Worm (Caenorhabditis elegans) whole organism, L4 larva: Measurements from ENCODE around the gene trpp-11.

Source experiments
- D1046.2 ChIP-seq: fragments of 200-800 bp; sonication (Bioruptor generic); IDR thresholded peaks from 2 replicates; pipeline ENCODE4 v1.3.6; 2022; ENCODE audit warnings: missing genetic modification characterization, missing compliant biosample characterization
- F10B5.3 ChIP-seq: sonication (generic microtip); optimal IDR thresholded peaks from 2 replicates; lab custom pipeline; 2016; ENCODE audit warnings: mild to moderate bottlenecking, missing genetic modification characterization, missing compliant biosample characterization
- F49E8.2 ChIP-seq: sonication (generic microtip); optimal IDR thresholded peaks from 2 replicates; lab custom pipeline; 2016; ENCODE audit warnings: missing compliant biosample characterization, mild to moderate bottlenecking, missing genetic modification characterization, borderline replicate concordance
- R02D3.7 ChIP-seq: fragments of 150-350 bp; sonication (generic microtip); optimal IDR thresholded peaks from 3 replicates; lab custom pipeline; 2014; ENCODE audit warnings: missing biosample characterization, missing genetic modification characterization
- T20F7.1 ChIP-seq: fragments of 200-800 bp; sonication (Bioruptor generic); optimal IDR thresholded peaks from 2 replicates; lab custom pipeline; 2018; ENCODE audit warnings: mild to moderate bottlenecking, missing genetic modification characterization, missing compliant biosample characterization
- Y5F2A.4 ChIP-seq: fragments of 200-800 bp; sonication (Bioruptor generic); optimal IDR thresholded peaks from 2 replicates; lab custom pipeline; 2018; ENCODE audit warnings: mild to moderate bottlenecking, missing genetic modification characterization, missing compliant biosample characterization
- aha-1 ChIP-seq: fragments of 150-350 bp; peaks from one replicate; lab custom pipeline; 2014; ENCODE audit warnings: missing biosample characterization, missing genetic modification characterization
- aly-2 ChIP-seq: sonication (generic microtip); optimal IDR thresholded peaks from 2 replicates; lab custom pipeline; 2018; ENCODE audit warnings: missing biosample characterization, missing genetic modification characterization
- attf-4 ChIP-seq: sonication (generic microtip); optimal IDR thresholded peaks from 3 replicates; lab custom pipeline; 2017; ENCODE audit warnings: missing biosample characterization, missing genetic modification characterization
- ceh-28 ChIP-seq: fragments of 150-350 bp; optimal IDR thresholded peaks from 2 replicates; lab custom pipeline; 2014; ENCODE audit warnings: missing biosample characterization, missing genetic modification reagents, missing genetic modification characterization
- ctbp-1 ChIP-seq: fragments of 200-800 bp; sonication (Bioruptor generic); IDR thresholded peaks from 2 replicates; pipeline ENCODE4 v1.3.6; 2022; ENCODE audit warnings: missing genetic modification reagents, missing genetic modification characterization, missing compliant biosample characterization
- daf-16 ChIP-seq, 3 experiments: sonication (generic microtip); optimal IDR thresholded peaks; 2 replicates each; lab custom pipeline; 2016 to 2017; ENCODE audit warnings: missing genetic modification characterization in 3 of 3, missing genetic modification reagents in 3 of 3, mild to moderate bottlenecking in 2 of 3, missing compliant biosample characterization in 2 of 3, missing biosample characterization in 1 of 3, moderate library complexity in 1 of 3
- dmd-6 ChIP-seq: fragments of 200-800 bp; sonication (Bioruptor generic); IDR thresholded peaks from 2 replicates; pipeline ENCODE4 v1.3.6; 2022; ENCODE audit warnings: missing genetic modification reagents, missing genetic modification characterization, missing compliant biosample characterization
- dpl-1 ChIP-seq: fragments of 150-350 bp; optimal IDR thresholded peaks from 2 replicates; lab custom pipeline; 2014; ENCODE audit warnings: missing biosample characterization, missing genetic modification reagents, missing genetic modification characterization
- duxl-1 ChIP-seq: sonication (generic microtip); optimal IDR thresholded peaks from 2 replicates; lab custom pipeline; 2016; ENCODE audit warnings: mild to moderate bottlenecking, missing genetic modification characterization, moderate library complexity, missing compliant biosample characterization; ENCODE audit not compliant: poor library complexity
- dve-1 ChIP-seq: sonication (generic microtip); optimal IDR thresholded peaks from 2 replicates; lab custom pipeline; 2017; ENCODE audit warnings: antibody characterized with exemption, mild to moderate bottlenecking, missing genetic modification characterization, missing compliant biosample characterization; ENCODE audit not compliant: insufficient read depth
- egl-43 ChIP-seq: fragments of 200-800 bp; sonication (Bioruptor generic); IDR thresholded peaks from 2 replicates; pipeline ENCODE4 v1.3.6; 2022; ENCODE audit warnings: missing genetic modification reagents, missing genetic modification characterization, missing compliant biosample characterization
- fkh-10 ChIP-seq: fragments of 150-350 bp; optimal IDR thresholded peaks from 2 replicates; lab custom pipeline; 2014; ENCODE audit warnings: missing biosample characterization, missing genetic modification reagents, missing genetic modification characterization
- fos-1 ChIP-seq: fragments of 150-350 bp; optimal IDR thresholded peaks from 2 replicates; lab custom pipeline; 2014; ENCODE audit warnings: missing biosample characterization, missing genetic modification characterization
- hif-1 ChIP-seq, 2 experiments: sonication (generic microtip); optimal IDR thresholded peaks; 2 replicates each; lab custom pipeline; 2016 to 2017; ENCODE audit warnings: missing compliant biosample characterization in 2 of 2, missing genetic modification characterization in 2 of 2, missing genetic modification reagents in 2 of 2, missing genotype in 2 of 2, mild to moderate bottlenecking in 1 of 2
- hlh-30 ChIP-seq: sonication (generic microtip); optimal IDR thresholded peaks from 2 replicates; lab custom pipeline; 2017; ENCODE audit warnings: antibody characterized with exemption, mild to moderate bottlenecking, missing genetic modification characterization, missing compliant biosample characterization; ENCODE audit not compliant: insufficient read depth
- hmg-1.1 ChIP-seq: fragments of 200-800 bp; sonication (Bioruptor generic); IDR thresholded peaks from 2 replicates; pipeline ENCODE4 v1.3.6; 2022; ENCODE audit warnings: missing genetic modification reagents, missing genetic modification characterization, missing compliant biosample characterization
- lin-29 ChIP-seq: fragments of 200-800 bp; sonication (Bioruptor generic); IDR thresholded peaks from 2 replicates; pipeline ENCODE4 v1.3.6; 2022; ENCODE audit warnings: missing genetic modification reagents, missing genetic modification characterization, missing compliant biosample characterization
- lin-38 ChIP-seq: fragments of 200-800 bp; sonication (Bioruptor generic); IDR thresholded peaks from 2 replicates; pipeline ENCODE4 v1.3.6; 2022; ENCODE audit warnings: missing genetic modification reagents, missing genetic modification characterization, missing compliant biosample characterization
- lsy-2 ChIP-seq, 2 experiments: fragments of 150-350 bp in 1 of 2; sonication (generic microtip) in 1 of 2; optimal IDR thresholded peaks; 2 replicates each; lab custom pipeline; 2014 to 2017; ENCODE audit warnings: missing biosample characterization in 2 of 2, missing genetic modification characterization in 2 of 2
- mdl-1 ChIP-seq, 2 experiments: fragments of 150-350 bp in 1 of 2; sonication (generic microtip) in 1 of 2; optimal IDR thresholded peaks; 2 replicates each; lab custom pipeline; 2014 to 2017; ENCODE audit warnings: missing biosample characterization in 2 of 2, missing genetic modification characterization in 2 of 2
- mep-1 ChIP-seq: fragments of 150-350 bp; sonication (generic microtip); optimal IDR thresholded peaks from 3 replicates; lab custom pipeline; 2014; ENCODE audit warnings: missing biosample characterization, missing genetic modification characterization
- mes-2 ChIP-seq: sonication (generic microtip); optimal IDR thresholded peaks from 2 replicates; lab custom pipeline; 2016; ENCODE audit warnings: missing genotype, mild to moderate bottlenecking, missing genetic modification characterization, missing compliant biosample characterization; ENCODE audit not compliant: poor library complexity, severe bottlenecking
- mxl-3 ChIP-seq: fragments of 200-800 bp; sonication (Bioruptor generic); optimal IDR thresholded peaks from 2 replicates; lab custom pipeline; 2018; ENCODE audit warnings: mild to moderate bottlenecking, missing genetic modification characterization, missing compliant biosample characterization
- nhr-102 ChIP-seq: sonication (generic microtip); optimal IDR thresholded peaks from 2 replicates; lab custom pipeline; 2016; ENCODE audit warnings: mild to moderate bottlenecking, missing genetic modification characterization, moderate library complexity, missing compliant biosample characterization
- nhr-11 ChIP-seq: fragments of 150-350 bp; optimal IDR thresholded peaks from 2 replicates; lab custom pipeline; 2014; ENCODE audit warnings: missing biosample characterization, missing genetic modification characterization
- nhr-237 ChIP-seq: sonication (generic microtip); optimal IDR thresholded peaks from 2 replicates; lab custom pipeline; 2017; ENCODE audit warnings: missing biosample characterization, missing genetic modification characterization
- nhr-42 ChIP-seq: fragments of 200-800 bp; sonication (Bioruptor generic); IDR thresholded peaks from 2 replicates; pipeline ENCODE4 v1.3.6; 2022; ENCODE audit warnings: missing genetic modification characterization, missing compliant biosample characterization
- nhr-48 ChIP-seq: sonication (generic microtip); optimal IDR thresholded peaks from 2 replicates; lab custom pipeline; 2016; ENCODE audit warnings: mild to moderate bottlenecking, missing genetic modification characterization, missing compliant biosample characterization
- nhr-77 ChIP-seq: fragments of 150-350 bp; optimal IDR thresholded peaks from 2 replicates; lab custom pipeline; 2014; ENCODE audit warnings: missing biosample characterization, missing genetic modification characterization
- rbr-2 ChIP-seq: sonication (generic microtip); optimal IDR thresholded peaks from 2 replicates; lab custom pipeline; 2016; ENCODE audit warnings: missing genotype, missing genetic modification characterization, missing compliant biosample characterization
- skn-1 ChIP-seq: fragments of 150-350 bp; optimal IDR thresholded peaks from 2 replicates; lab custom pipeline; 2014; ENCODE audit warnings: missing biosample characterization, missing genetic modification characterization
- spr-3 ChIP-seq: fragments of 200-800 bp; sonication (Bioruptor generic); optimal IDR thresholded peaks from 2 replicates; lab custom pipeline; 2018; ENCODE audit warnings: mild to moderate bottlenecking, missing genetic modification characterization, missing compliant biosample characterization
- tra-1 ChIP-seq: fragments of 200-800 bp; sonication (Bioruptor generic); IDR thresholded peaks from 2 replicates; pipeline ENCODE4 v1.3.6; 2022; ENCODE audit warnings: missing genetic modification reagents, missing genetic modification characterization, missing compliant biosample characterization
- unc-62 ChIP-seq, 3 experiments: fragments of 150-350 bp in 1 of 3; sonication (generic microtip); optimal IDR thresholded peaks in 2 of 3; peaks in 1 of 3; 1 replicate in 1 of 3; 2 replicates in 2 of 3; lab custom pipeline; 2014 to 2017; ENCODE audit warnings: missing biosample characterization in 3 of 3, missing genetic modification characterization in 3 of 3, missing genetic modification reagents in 3 of 3, missing genotype in 1 of 3
- zag-1 ChIP-seq: fragments of 150-350 bp; optimal IDR thresholded peaks from 2 replicates; lab custom pipeline; 2014; ENCODE audit warnings: missing biosample characterization, missing genetic modification characterization
- zip-11 ChIP-seq: fragments of 200-800 bp; sonication (Bioruptor generic); IDR thresholded peaks from 2 replicates; pipeline ENCODE4 v1.3.6; 2022; ENCODE audit warnings: missing genetic modification characterization, missing compliant biosample characterization
- ztf-7 ChIP-seq: fragments of 150-350 bp; optimal IDR thresholded peaks from 2 replicates; lab custom pipeline; 2014; ENCODE audit warnings: missing biosample characterization, missing genetic modification characterization

The trpp-11 gene

DNA sequence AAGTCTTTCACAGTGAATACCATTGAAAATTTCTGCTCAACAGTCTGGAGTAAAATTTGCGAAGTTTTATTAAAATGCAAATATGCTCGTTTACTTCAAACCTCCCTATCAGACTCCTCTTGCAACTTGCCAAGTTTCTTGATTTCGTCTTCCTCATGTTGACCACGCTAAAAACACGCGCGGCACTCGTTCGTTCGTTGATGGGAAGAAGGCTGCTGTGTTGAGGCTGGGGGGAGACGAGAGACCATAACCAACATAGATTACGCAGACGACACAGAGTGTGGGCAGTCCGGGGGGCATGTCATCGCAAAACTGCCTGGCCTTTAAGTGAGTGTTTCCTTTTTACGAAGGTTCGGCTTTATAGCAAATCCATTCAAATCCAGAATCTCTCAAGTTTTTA lies 49.1 kb downstream of the trpp-11 start (continued):
- no peak for TF ChIP-seq spr-3 (GFP tag; lab: Kevin White, UChicago)
- TF ChIP-seq ctbp-1 (GFP tag; lab: Robert Waterston, UW), result no peak
- peak; percentile 27 for TF ChIP-seq mes-2 (tag; lab: Kevin White, UChicago)
- TF ChIP-seq nhr-237 (tag; lab: Kevin White, UChicago), result no peak
- TF ChIP-seq Y5F2A.4 (GFP tag; lab: Kevin White, UChicago), result no peak
- TF ChIP-seq daf-16 (GFP tag; optimal IDR thresholded peaks at IDR 0.05; lab: Kevin White, UChicago), result no peak
- TF ChIP-seq daf-16 (tag; optimal IDR thresholded peaks at IDR 0.05; lab: Kevin White, UChicago), result peak; percentile 68
- no peak for TF ChIP-seq D1046.2 (GFP tag; lab: Robert Waterston, UW)
- peak; percentile 54 for TF ChIP-seq hmg-1.1 (GFP tag; lab: Robert Waterston, UW)
- TF ChIP-seq lin-29 (GFP tag; lab: Robert Waterston, UW), result no peak
- peak; percentile 77 for TF ChIP-seq hlh-30 (tag; lab: Kevin White, UChicago)
- TF ChIP-seq mep-1, result peak; percentile 57
- no peak for TF ChIP-seq zag-1
- TF ChIP-seq attf-4 (tag; lab: Kevin White, UChicago), result no peak
- TF ChIP-seq aly-2 (tag; lab: Kevin White, UChicago), result no peak
- TF ChIP-seq lin-38 (GFP tag; lab: Robert Waterston, UW), result peak; percentile 28; the same call in 1 of the 2 replicates
- TF ChIP-seq unc-62 (GFP tag; optimal IDR thresholded peaks at IDR 0.05 in 1 of 2; lab: Kevin White, UChicago), result peak in 1 of 2 experiments; percentile 14
- no peak for TF ChIP-seq unc-62 (tag; optimal IDR thresholded peaks at IDR 0.05; lab: Kevin White, UChicago)
- TF ChIP-seq tra-1 (GFP tag; lab: Robert Waterston, UW), result no peak
- TF ChIP-seq nhr-11, result peak; percentile 18
- peak; percentile 53 for TF ChIP-seq dmd-6 (GFP tag; lab: Robert Waterston, UW)
- peak in 1 of 2 experiments; percentile 56 for TF ChIP-seq mdl-1 (tag; optimal IDR thresholded peaks at IDR 0.05; lab: Kevin White, UChicago)
- TF ChIP-seq nhr-48, result peak; percentile 18
- TF ChIP-seq fos-1 (tag; lab: Kevin White, UChicago), result no peak
- TF ChIP-seq F49E8.2 (tag; lab: Kevin White, UChicago), result no peak
- TF ChIP-seq nhr-42 (GFP tag; lab: Robert Waterston, UW), result no peak

DNA sequence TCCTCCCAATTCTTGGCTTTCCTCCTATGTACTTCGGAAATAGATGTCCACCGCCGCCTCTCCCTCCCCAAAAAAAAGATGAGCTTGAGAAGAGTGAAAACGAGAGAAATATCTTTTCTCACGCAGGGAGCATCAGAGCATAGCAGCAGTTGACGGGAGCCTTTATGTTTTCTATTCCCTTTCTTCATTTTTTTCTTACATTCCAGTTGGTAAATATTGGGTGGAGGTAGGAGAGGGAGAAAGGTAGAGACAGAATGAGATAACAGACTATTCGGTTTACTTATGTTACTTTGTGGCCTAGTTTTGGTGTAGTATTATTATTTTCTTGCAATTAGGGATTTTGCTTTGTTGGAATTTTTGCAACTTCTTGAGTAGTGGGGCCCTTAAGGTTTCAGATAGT lies 49.6 kb downstream of the trpp-11 start:
- TF ChIP-seq egl-43 (GFP tag; lab: Robert Waterston, UW) (no peak), unc-62 (GFP tag; optimal IDR thresholded peaks at IDR 0.05 in 1 of 2; lab: Kevin White, UChicago) (peak in 1 of 2 experiments; percentile 43), unc-62 (tag; optimal IDR thresholded peaks at IDR 0.05; lab: Kevin White, UChicago) (no peak), daf-16 (GFP tag; optimal IDR thresholded peaks at IDR 0.05; lab: Kevin White, UChicago) (no peak), daf-16 (tag; optimal IDR thresholded peaks at IDR 0.05; lab: Kevin White, UChicago) (peak; percentile 17)

DNA sequence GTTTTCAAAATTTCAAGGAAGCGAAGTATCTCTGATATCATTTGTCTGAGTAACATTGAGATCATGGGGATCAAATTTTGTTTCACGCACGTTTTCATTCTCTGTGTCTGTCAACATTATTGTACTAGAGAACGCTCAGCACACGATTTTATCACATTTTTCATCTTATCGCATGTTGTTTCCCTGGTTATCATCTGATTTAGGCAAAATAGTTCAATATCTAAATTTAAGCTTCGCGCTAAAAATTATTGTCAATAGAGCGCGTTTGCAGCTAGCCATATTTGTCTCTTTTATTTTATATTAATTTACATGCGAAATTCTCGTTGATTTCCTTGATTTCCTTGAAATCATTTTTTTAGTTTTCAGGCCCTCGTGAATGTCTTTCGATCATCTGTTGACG lies 50.5 kb downstream of the trpp-11 start, which contains the start of gene K02F3.2:
Gene K02F3.2, plus strand, starts transcription at position 357 of the 400 bp plus-strand sequence.
- TF ChIP-seq zip-11 (GFP tag; lab: Robert Waterston, UW), result no peak
- no peak for TF ChIP-seq F10B5.3 (tag; lab: Kevin White, UChicago)
- TF ChIP-seq R02D3.7 (tag; lab: Kevin White, UChicago), result no peak
- TF ChIP-seq dmd-6 (GFP tag; lab: Robert Waterston, UW), result peak; percentile 72
- TF ChIP-seq ztf-7 (tag; lab: Kevin White, UChicago), result peak; percentile 29
- peak; percentile 95 for TF ChIP-seq lin-38 (GFP tag; lab: Robert Waterston, UW)
- TF ChIP-seq fkh-10 (GFP tag; lab: Kevin White, UChicago), result no peak
- TF ChIP-seq unc-62 (GFP tag; optimal IDR thresholded peaks at IDR 0.05 in 1 of 2; lab: Kevin White, UChicago), result no peak
- no peak for TF ChIP-seq unc-62 (tag; optimal IDR thresholded peaks at IDR 0.05; lab: Kevin White, UChicago)
- TF ChIP-seq hif-1 (tag; optimal IDR thresholded peaks at IDR 0.05; lab: Kevin White, UChicago), result peak in 1 of 2 experiments; percentile 47
- TF ChIP-seq nhr-48, result peak; percentile 53
- peak; percentile 24 to 77 for TF ChIP-seq lsy-2 (tag; optimal IDR thresholded peaks at IDR 0.05; lab: Kevin White, UChicago)
- TF ChIP-seq daf-16 (GFP tag; optimal IDR thresholded peaks at IDR 0.05; lab: Kevin White, UChicago), result no peak
- TF ChIP-seq daf-16 (tag; optimal IDR thresholded peaks at IDR 0.05; lab: Kevin White, UChicago), result peak; percentile 86
- TF ChIP-seq dve-1 (tag; lab: Kevin White, UChicago), result peak; percentile 82
- no peak for TF ChIP-seq skn-1 (tag; lab: Kevin White, UChicago)
- peak; percentile 84 for TF ChIP-seq nhr-77 (tag; lab: Kevin White, UChicago)
- TF ChIP-seq rbr-2 (tag; lab: Kevin White, UChicago), result peak; percentile 25
- peak; percentile 86 for TF ChIP-seq dpl-1 (GFP tag; lab: Kevin White, UChicago)
- TF ChIP-seq nhr-11, result peak; percentile 37
- TF ChIP-seq aha-1 (tag; lab: Kevin White, UChicago), result peak; percentile 84
- TF ChIP-seq mes-2 (tag; lab: Kevin White, UChicago), result peak; percentile 13
- TF ChIP-seq T20F7.1 (GFP tag; lab: Kevin White, UChicago), result peak; percentile 58
- TF ChIP-seq mxl-3, result peak; percentile 57
- peak; percentile 56 for TF ChIP-seq mep-1
- peak in 1 of 2 experiments; percentile 89 for TF ChIP-seq mdl-1 (tag; optimal IDR thresholded peaks at IDR 0.05; lab: Kevin White, UChicago)
- TF ChIP-seq duxl-1 (tag; lab: Kevin White, UChicago), result peak; percentile 17
- TF ChIP-seq nhr-102 (tag; lab: Kevin White, UChicago), result peak; percentile 42
- no peak for TF ChIP-seq ceh-28
- TF ChIP-seq hlh-30 (tag; lab: Kevin White, UChicago), result peak; percentile 91
